Fruit fly (Drosophila melanogaster): ENCODE data around the gene CHMP2B.

The CHMP2B gene

DNA sequence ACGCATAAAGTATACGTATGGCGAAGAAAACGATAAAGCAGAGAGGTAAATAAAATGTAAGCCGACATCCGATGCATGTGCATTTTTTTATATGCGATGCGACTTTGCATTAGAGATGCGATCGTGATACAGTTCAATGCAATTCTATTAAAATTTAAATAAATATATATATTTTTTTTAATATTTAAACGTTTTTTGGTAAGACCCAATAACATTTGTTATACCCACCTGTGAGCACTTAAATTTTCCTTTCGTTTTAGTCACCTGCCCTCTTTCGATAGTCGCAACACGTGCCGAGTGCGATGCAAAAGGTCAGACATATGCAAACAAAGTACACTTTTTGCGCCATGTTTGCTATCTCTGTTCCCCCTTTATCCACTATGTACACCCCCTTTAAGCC lies 11.2 kb upstream of the CHMP2B start (continued):
- TF ChIP-seq Ets21C (GFP tag; optimal IDR thresholded peaks at IDR 0.05) (no peak), CG8319 (GFP tag; optimal IDR thresholded peaks at IDR 0.05) (peak; percentile 38), CG15336 (GFP tag; IDR thresholded peaks at IDR 0.05) (peak; percentile 57; the same call in 1 of the 2 replicates), Eip93F (GFP tag; optimal IDR thresholded peaks at IDR 0.05) (no peak), Sox102F (GFP tag; optimal IDR thresholded peaks at IDR 0.05) (no peak), CG1621 (tag; optimal IDR thresholded peaks at IDR 0.05) (peak; percentile 43), topi (GFP tag; optimal IDR thresholded peaks at IDR 0.05) (peak; percentile 23), pdm3 (GFP tag; optimal IDR thresholded peaks at IDR 0.05) (peak; percentile 23), esn (GFP tag; optimal IDR thresholded peaks at IDR 0.05) (peak; percentile 51), cyc (GFP tag; optimal IDR thresholded peaks at IDR 0.05) (no peak), CG16779 (tag; optimal IDR thresholded peaks at IDR 0.05) (peak; percentile 2)

- TF ChIP-seq CG8632 (GFP tag; optimal IDR thresholded peaks at IDR 0.05) (no peak), acj6 (GFP tag; optimal IDR thresholded peaks at IDR 0.05) (no peak), CG1621 (tag; optimal IDR thresholded peaks at IDR 0.05) (no peak), spab (GFP tag; optimal IDR thresholded peaks at IDR 0.05) (no peak), vri (GFP tag; optimal IDR thresholded peaks at IDR 0.05) (no peak), CG10631 (GFP tag; optimal IDR thresholded peaks at IDR 0.05) (no peak), Eip93F (GFP tag; optimal IDR thresholded peaks at IDR 0.05) (no peak), Sox14 (GFP tag; optimal IDR thresholded peaks at IDR 0.05) (no peak), CG6808 (GFP tag; optimal IDR thresholded peaks at IDR 0.05) (no peak), cyc (GFP tag; optimal IDR thresholded peaks at IDR 0.05) (no peak), CG15336 (GFP tag; IDR thresholded peaks at IDR 0.05) (no peak), CG7368 (GFP tag; optimal IDR thresholded peaks at IDR 0.05) (no peak), Hr39 (GFP tag; optimal IDR thresholded peaks at IDR 0.05) (no peak), CG6276 (GFP tag; optimal IDR thresholded peaks at IDR 0.05) (no peak), CG11294 (GFP tag; IDR thresholded peaks at IDR 0.05) (no peak), svp (GFP tag) (no peak)
These were observed 10.2 kb upstream of the CHMP2B start, which contains the start of gene CG4597 for dm6 chr3L:5129199-5129598. CG4597 (plus strand) TSS chr3L:5129499.

DNA sequence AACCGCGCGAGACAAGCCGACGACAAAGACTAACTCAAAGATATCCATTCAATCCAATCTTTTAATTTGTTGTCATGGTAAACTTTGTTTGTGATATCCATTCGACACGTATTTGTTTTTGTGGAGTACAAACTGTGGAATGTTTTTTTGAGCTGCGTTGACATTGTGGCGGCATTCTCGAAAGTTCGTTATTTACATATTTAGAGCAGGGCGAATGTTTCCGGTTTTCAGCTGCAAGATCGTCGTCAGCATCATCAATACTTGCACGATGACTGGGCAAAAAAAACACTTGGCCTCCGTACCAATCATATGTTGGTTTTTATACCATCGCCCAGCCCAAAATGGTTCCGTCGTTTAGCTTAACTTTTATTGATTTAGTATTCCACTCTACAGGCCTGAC lies 8.9 kb upstream of the CHMP2B start:
- TF ChIP-seq Lpt (GFP tag; optimal IDR thresholded peaks at IDR 0.05) (no peak), cyc (GFP tag; optimal IDR thresholded peaks at IDR 0.05) (no peak)

- no peak for TF ChIP-seq Sox15 (GFP tag; optimal IDR thresholded peaks at IDR 0.05)
- peak; percentile 15 for TF ChIP-seq Eip78C (GFP tag)
These were observed 8.2 kb upstream of the CHMP2B start, which contains the start of gene CG15212 for dm6 chr3L:5131245-5131644. CG15212 (plus strand) TSS chr3L:5131545.

DNA sequence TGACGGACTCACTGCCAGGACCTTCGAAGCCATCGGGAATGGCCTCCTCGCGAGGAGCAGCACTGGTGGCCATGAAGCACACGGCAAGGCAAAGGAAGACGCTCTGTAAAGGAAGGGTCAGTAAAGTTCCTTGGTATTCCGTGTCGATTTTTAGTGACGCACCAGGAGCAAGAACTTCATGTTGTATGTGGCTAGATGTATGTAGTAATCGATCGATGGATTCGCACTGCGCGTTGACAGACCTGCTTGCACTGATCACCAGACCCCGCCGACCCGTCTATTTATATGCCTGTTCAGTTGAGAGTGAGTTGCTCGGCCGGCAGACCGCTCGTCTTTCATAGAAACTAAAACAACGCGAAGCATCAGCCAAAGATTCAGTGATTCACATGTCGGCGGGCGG lies 6.5 kb upstream of the CHMP2B start, which contains the start of gene CG15213:
Gene CG15213, minus strand, starts transcription at position 255 of the 400 bp plus-strand sequence.
- TF ChIP-seq CG32006 (GFP tag; optimal IDR thresholded peaks at IDR 0.05) (no peak), OdsH (GFP tag; optimal IDR thresholded peaks at IDR 0.05) (no peak), CG10669 (GFP tag; optimal IDR thresholded peaks at IDR 0.05) (no peak), CG9139 (GFP tag; optimal IDR thresholded peaks at IDR 0.05) (no peak), CG3032 (tag; optimal IDR thresholded peaks at IDR 0.05) (no peak), CG6163 (GFP tag; IDR thresholded peaks at IDR 0.05) (0 out of 3 replicates have a peak, but pooled peaks have one; percentile 16), CG8119 (GFP tag; IDR thresholded peaks at IDR 0.05) (no peak), fkh (GFP tag; optimal IDR thresholded peaks at IDR 0.05) (no peak), Eip93F (GFP tag; optimal IDR thresholded peaks at IDR 0.05) (no peak), dsx (GFP tag; optimal IDR thresholded peaks at IDR 0.05; ENCODE audit: poor library complexity, severe bottlenecking) (no peak), Gug (GFP tag; IDR thresholded peaks at IDR 0.05) (no peak), Eip78C (GFP tag) (peak; percentile 2), ss (GFP tag; optimal IDR thresholded peaks at IDR 0.05) (peak; percentile 13 to 47), Sox15 (GFP tag; optimal IDR thresholded peaks at IDR 0.05) (no peak), Smox (GFP tag; optimal IDR thresholded peaks at IDR 0.05) (no peak)

Data from whole organism, prepupa.